Fruit fly (Drosophila melanogaster) whole organism, pupa: Measurements from ENCODE around the gene Sem1.
A peak's percentile ranks its signal among the peaks of the same experiment; 100 is the strongest.

ENCODE experiments used
- CG12605 ChIP-seq: fragments of 200-800 bp; sonication (Bioruptor generic); IDR thresholded peaks from 2 replicates; pipeline ENCODE4 v1.3.6; 2022; ENCODE audit warnings: missing biosample characterization, missing genetic modification characterization
- CG15710 ChIP-seq: fragments of 200-800 bp; sonication (Bioruptor generic); optimal IDR thresholded peaks from 2 replicates; lab custom pipeline; 2018; ENCODE audit warnings: missing biosample characterization, mild to moderate bottlenecking, missing genetic modification characterization, moderate library complexity
- EcR ChIP-seq: fragments of 200-800 bp; sonication (Bioruptor generic); optimal IDR thresholded peaks from 3 replicates; lab custom pipeline; 2019; ENCODE audit warnings: missing biosample characterization, missing genetic modification characterization, mild to moderate bottlenecking, moderate library complexity, missing genetic modification reagents
- Snoo ChIP-seq: fragments of 200-800 bp; sonication (Bioruptor generic); optimal IDR thresholded peaks from 3 replicates; lab custom pipeline; 2017; ENCODE audit warnings: missing biosample characterization, mild to moderate bottlenecking, missing genetic modification characterization, inconsistent platforms

- TF ChIP-seq Snoo (peak; percentile 66), CG15710 (tag; lab: Kevin White, UChicago) (peak; percentile 5), CG12605 (no peak), EcR (GFP tag; lab: Kevin White, UChicago) (no peak)
Measured at dm6 chr2L:7039342-7039684, 24.5 kb upstream of the Sem1 start.
